Worm (Caenorhabditis elegans) whole organism, mixed stage, embryonic: Measurements from ENCODE around the gene mpst-2.

Experiments used
- M03D4.4 ChIP-seq: sonication (generic microtip); optimal IDR thresholded peaks from 2 replicates; lab custom pipeline; 2017; ENCODE audit warnings: mild to moderate bottlenecking, missing genetic modification characterization, missing compliant biosample characterization
- blmp-1 ChIP-seq: fragments of 150-350 bp; optimal IDR thresholded peaks from 2 replicates; lab custom pipeline; 2014; ENCODE audit warnings: missing biosample characterization, missing genetic modification characterization
- ceh-39 ChIP-seq: fragments of 150-350 bp; optimal IDR thresholded peaks from 2 replicates; lab custom pipeline; 2014; ENCODE audit warnings: missing biosample characterization, missing genetic modification characterization
- ceh-83 ChIP-seq: fragments of 200-800 bp; sonication (Bioruptor generic); optimal IDR thresholded peaks from 2 replicates; lab custom pipeline; 2018; ENCODE audit warnings: mild to moderate bottlenecking, missing genetic modification characterization, missing compliant biosample characterization
- ces-1 ChIP-seq: fragments of 150-350 bp; optimal IDR thresholded peaks from 2 replicates; lab custom pipeline; 2014; ENCODE audit warnings: missing biosample characterization, missing genetic modification reagents, missing genetic modification characterization
- cnd-1 ChIP-seq: fragments of 200-800 bp; sonication (Bioruptor generic); optimal IDR thresholded peaks from 2 replicates; lab custom pipeline; 2018; ENCODE audit warnings: mild to moderate bottlenecking, missing genetic modification characterization, missing compliant biosample characterization
- drap-1 ChIP-seq: fragments of 200-800 bp; sonication (Bioruptor generic); optimal IDR thresholded peaks from 3 replicates; lab custom pipeline; 2018; ENCODE audit warnings: mild to moderate bottlenecking, missing genetic modification characterization, missing compliant biosample characterization
- elt-1 ChIP-seq: sonication (generic microtip); optimal IDR thresholded peaks from 2 replicates; lab custom pipeline; 2017; ENCODE audit warnings: missing genetic modification characterization, mild to moderate bottlenecking, missing compliant biosample characterization, antibody characterized with exemption, moderate library complexity, borderline replicate concordance; ENCODE audit not compliant: insufficient read depth
- elt-3 ChIP-seq: fragments of 150-350 bp; optimal IDR thresholded peaks from 2 replicates; lab custom pipeline; 2014; ENCODE audit warnings: missing biosample characterization, missing genetic modification characterization
- flh-1 ChIP-seq: fragments of 200-800 bp; sonication (Bioruptor generic); optimal IDR thresholded peaks from 2 replicates; lab custom pipeline; 2018; ENCODE audit warnings: mild to moderate bottlenecking, missing genetic modification characterization, moderate library complexity, missing compliant biosample characterization
- ham-2 ChIP-seq: fragments of 200-800 bp; sonication (Bioruptor generic); optimal IDR thresholded peaks from 2 replicates; lab custom pipeline; 2018; ENCODE audit warnings: mild to moderate bottlenecking, missing genetic modification characterization, missing compliant biosample characterization
- hlh-1 ChIP-seq: fragments of 150-350 bp; optimal IDR thresholded peaks from 2 replicates; lab custom pipeline; 2014; ENCODE audit warnings: missing biosample characterization, missing genetic modification reagents, missing genetic modification characterization
- lin-13 ChIP-seq: fragments of 150-350 bp; optimal IDR thresholded peaks from 2 replicates; lab custom pipeline; 2014; ENCODE audit warnings: missing biosample characterization, missing genetic modification characterization
- lin-32 ChIP-seq: fragments of 200-800 bp; sonication (Bioruptor generic); optimal IDR thresholded peaks from 2 replicates; lab custom pipeline; 2018; ENCODE audit warnings: mild to moderate bottlenecking, missing genetic modification characterization, missing compliant biosample characterization
- lsy-2 ChIP-seq: fragments of 150-350 bp; optimal IDR thresholded peaks from 2 replicates; lab custom pipeline; 2014; ENCODE audit warnings: missing biosample characterization, missing genetic modification characterization
- mab-5 ChIP-seq: fragments of 150-350 bp; optimal IDR thresholded peaks from 2 replicates; lab custom pipeline; 2014; ENCODE audit warnings: missing biosample characterization, missing genetic modification characterization
- mep-1 ChIP-seq: fragments of 150-350 bp; optimal IDR thresholded peaks from 2 replicates; lab custom pipeline; 2017; ENCODE audit warnings: missing biosample characterization, missing genetic modification reagents, missing genetic modification characterization, inconsistent platforms
- mls-2 ChIP-seq: sonication (generic microtip); optimal IDR thresholded peaks from 2 replicates; lab custom pipeline; 2016; ENCODE audit warnings: mild to moderate bottlenecking, missing genetic modification characterization, moderate library complexity, missing compliant biosample characterization
- nhr-12 ChIP-seq: fragments of 150-350 bp; optimal IDR thresholded peaks from 2 replicates; lab custom pipeline; 2014; ENCODE audit warnings: missing biosample characterization, missing genetic modification characterization
- nhr-2 ChIP-seq: fragments of 150-350 bp; optimal IDR thresholded peaks from 2 replicates; lab custom pipeline; 2014; ENCODE audit warnings: missing biosample characterization, missing genetic modification characterization
- nhr-237 ChIP-seq: fragments of 150-350 bp; optimal IDR thresholded peaks from 2 replicates; lab custom pipeline; 2014; ENCODE audit warnings: missing biosample characterization, missing genetic modification characterization
- nhr-28 ChIP-seq: fragments of 150-350 bp; optimal IDR thresholded peaks from 2 replicates; lab custom pipeline; 2014; ENCODE audit warnings: missing biosample characterization, missing genetic modification characterization
- nhr-76 ChIP-seq: sonication (generic microtip); optimal IDR thresholded peaks from 2 replicates; lab custom pipeline; 2017; ENCODE audit warnings: missing biosample characterization, missing genetic modification characterization
- pha-4 ChIP-seq: fragments of 150-350 bp; optimal IDR thresholded peaks from 2 replicates; lab custom pipeline; 2018; ENCODE audit warnings: missing biosample characterization, missing genetic modification reagents, missing genetic modification characterization
- sem-2 ChIP-seq: fragments of 200-800 bp; sonication (Bioruptor generic); optimal IDR thresholded peaks from 2 replicates; lab custom pipeline; 2018; ENCODE audit warnings: mild to moderate bottlenecking, missing genetic modification characterization, missing compliant biosample characterization
- snpc-4 ChIP-seq: fragments of 150-350 bp; optimal IDR thresholded peaks from 2 replicates; lab custom pipeline; 2014; ENCODE audit warnings: missing biosample characterization, missing genetic modification characterization
- sptf-1 ChIP-seq: sonication (generic microtip); optimal IDR thresholded peaks from 2 replicates; lab custom pipeline; 2017; ENCODE audit warnings: mild to moderate bottlenecking, missing genetic modification characterization, moderate library complexity, missing compliant biosample characterization
- unc-120 ChIP-seq: sonication (generic microtip); optimal IDR thresholded peaks from 2 replicates; lab custom pipeline; 2017; ENCODE audit warnings: missing genetic modification characterization, missing compliant biosample characterization; ENCODE audit not compliant: poor library complexity, severe bottlenecking
- unc-39 ChIP-seq: fragments of 150-350 bp; optimal IDR thresholded peaks from 2 replicates; lab custom pipeline; 2014; ENCODE audit warnings: missing biosample characterization, missing genetic modification characterization
- unc-62 ChIP-seq: fragments of 150-350 bp; optimal IDR thresholded peaks from 2 replicates; lab custom pipeline; 2014; ENCODE audit warnings: missing biosample characterization, missing genetic modification reagents, missing genetic modification characterization
- zip-8 ChIP-seq: fragments of 150-350 bp; optimal IDR thresholded peaks from 2 replicates; lab custom pipeline; 2014; ENCODE audit warnings: missing biosample characterization, missing genetic modification characterization
- ztf-11 ChIP-seq: fragments of 150-350 bp; optimal IDR thresholded peaks from 2 replicates; lab custom pipeline; 2014; ENCODE audit warnings: missing biosample characterization, missing genetic modification characterization

Gene mpst-2

DNA sequence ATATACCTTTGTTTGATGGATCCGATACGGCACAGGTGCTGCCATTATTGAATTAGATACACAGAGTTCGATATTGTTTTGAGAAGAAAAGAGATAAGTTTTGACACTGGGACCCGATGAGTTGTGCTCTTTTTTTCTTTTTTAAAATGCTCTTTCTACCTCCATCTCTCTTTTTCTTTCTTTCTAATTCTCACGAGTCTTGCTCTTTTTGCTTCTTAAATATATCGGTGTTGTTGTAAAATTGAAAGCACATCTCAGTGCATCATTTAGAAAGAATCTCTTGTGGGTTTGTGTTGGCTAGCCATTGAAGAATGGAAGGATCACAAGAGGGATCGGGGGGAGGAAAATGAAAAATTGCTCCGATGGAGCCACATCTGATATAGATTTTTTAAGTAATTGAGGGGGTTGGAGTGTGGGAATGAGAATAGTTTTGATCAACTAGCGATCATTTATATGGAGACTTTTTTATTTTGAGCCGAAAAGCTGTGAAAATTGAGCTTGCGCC is 16.1 kb upstream of the mpst-2 start, which contains the start of gene H12D21.9:
Gene H12D21.9 (minus strand): TSS at position 148 of the 505 bp plus-strand sequence.
- no peak for TF ChIP-seq hlh-1 (tag; lab: Kevin White, UChicago)
- TF ChIP-seq ham-2 (GFP tag; lab: Kevin White, UChicago) = no peak
- peak; percentile 54 for TF ChIP-seq unc-120
- no peak for TF ChIP-seq ceh-83 (GFP tag; lab: Kevin White, UChicago)
- TF ChIP-seq blmp-1 (tag; lab: Kevin White, UChicago) = no peak
- TF ChIP-seq elt-3 (tag; lab: Kevin White, UChicago) = no peak

DNA sequence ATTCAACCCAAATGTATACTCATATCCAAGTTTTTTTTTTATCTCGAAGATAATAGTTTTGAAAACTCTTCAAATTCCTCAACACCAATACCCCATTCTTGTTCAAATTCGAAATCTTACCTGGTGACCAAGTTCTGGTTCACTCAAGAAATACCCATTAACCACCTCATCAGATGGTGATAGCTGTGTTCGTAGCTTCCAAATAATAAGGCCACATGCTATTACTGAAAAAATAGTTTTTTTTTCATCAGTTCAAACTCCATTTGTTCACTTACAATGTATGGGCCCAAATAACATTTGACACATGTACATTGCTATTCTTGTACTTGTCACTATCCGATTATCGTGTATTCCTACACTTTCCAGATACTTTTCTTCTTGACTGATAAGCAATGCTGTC is 14.2 kb upstream of the mpst-2 start:
- TF ChIP-seq snpc-4 (tag; lab: Kevin White, UChicago) = no peak
- TF ChIP-seq lsy-2 (tag; lab: Kevin White, UChicago) = no peak
- no peak for TF ChIP-seq unc-39
- no peak for TF ChIP-seq cnd-1
- no peak for TF ChIP-seq nhr-237
- TF ChIP-seq lin-13 (tag; lab: Kevin White, UChicago) = no peak
- TF ChIP-seq unc-120 = no peak
- TF ChIP-seq ztf-11 = no peak
- no peak for TF ChIP-seq sptf-1 (tag; lab: Kevin White, UChicago)
- no peak for TF ChIP-seq pha-4 (tag; lab: Kevin White, UChicago)

DNA sequence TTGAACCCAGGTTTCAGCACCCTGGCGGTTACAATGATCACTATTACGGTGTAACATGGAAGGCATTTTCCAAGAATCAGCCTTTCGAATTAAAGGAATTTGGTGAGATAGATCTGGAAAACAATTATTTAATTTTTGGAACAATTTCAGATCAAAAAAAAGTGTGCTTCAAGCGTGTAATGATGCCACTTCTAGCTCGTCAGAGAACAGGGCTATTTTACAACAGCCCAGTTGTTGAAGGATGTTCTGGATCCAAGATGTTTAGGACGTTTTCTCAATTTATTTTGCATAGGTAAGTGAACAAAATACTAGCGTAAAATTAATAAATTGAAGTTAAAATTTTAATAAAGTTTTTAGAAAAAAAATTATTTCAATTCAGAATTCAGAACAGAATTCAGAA is 7.7 kb upstream of the mpst-2 start:
- TF ChIP-seq sem-2 (GFP tag; lab: Kevin White, UChicago) = no peak
- no peak for TF ChIP-seq nhr-12 (tag; lab: Kevin White, UChicago)
- no peak for TF ChIP-seq nhr-2 (tag; lab: Kevin White, UChicago)
- TF ChIP-seq mab-5 (tag; lab: Kevin White, UChicago) = no peak
- no peak for TF ChIP-seq mls-2 (tag; lab: Kevin White, UChicago)
- TF ChIP-seq ceh-39 (tag; lab: Kevin White, UChicago) = no peak
- no peak for TF ChIP-seq hlh-1 (tag; lab: Kevin White, UChicago)
- TF ChIP-seq blmp-1 (tag; lab: Kevin White, UChicago) = no peak
- TF ChIP-seq elt-1 (tag; lab: Kevin White, UChicago) = no peak
- no peak for TF ChIP-seq nhr-28 (tag; lab: Kevin White, UChicago)
- TF ChIP-seq zip-8 = no peak
- no peak for TF ChIP-seq unc-120
- TF ChIP-seq lin-32 (GFP tag; lab: Kevin White, UChicago) = no peak
- no peak for TF ChIP-seq snpc-4 (tag; lab: Kevin White, UChicago)
- no peak for TF ChIP-seq M03D4.4 (tag; lab: Kevin White, UChicago)
- no peak for TF ChIP-seq lsy-2 (tag; lab: Kevin White, UChicago)
- no peak for TF ChIP-seq drap-1 (GFP tag; lab: Kevin White, UChicago)

DNA sequence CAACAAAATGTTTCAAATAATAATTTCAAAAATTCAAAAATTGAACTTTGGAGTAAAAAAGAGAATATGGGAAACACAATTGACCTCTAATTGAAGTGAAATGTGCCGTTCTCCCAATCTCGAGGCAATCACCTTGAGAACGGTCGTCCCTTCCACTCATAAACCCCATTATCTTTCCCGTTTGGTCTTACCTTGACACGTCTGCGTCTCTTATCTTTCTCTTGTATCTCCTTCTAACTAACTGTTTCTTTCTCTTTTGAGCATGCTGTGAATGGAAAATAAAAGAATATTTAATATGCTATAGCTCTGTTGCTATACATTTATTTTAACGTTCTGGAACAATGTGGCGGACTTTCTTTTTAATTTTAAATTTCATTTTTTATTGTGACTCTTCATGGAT is 6.3 kb upstream of the mpst-2 start, which contains the start of gene H12D21.10:
Gene H12D21.10 (plus strand): TSS at position 260 of the 400 bp plus-strand sequence.
- TF ChIP-seq nhr-2 (tag; lab: Kevin White, UChicago) = no peak
- no peak for TF ChIP-seq nhr-76 (tag; lab: Kevin White, UChicago)
- no peak for TF ChIP-seq unc-62 (GFP tag; lab: Kevin White, UChicago)
- TF ChIP-seq mep-1 = no peak
- TF ChIP-seq nhr-237 = no peak
- peak; percentile 22 for TF ChIP-seq elt-1 (tag; lab: Kevin White, UChicago)
- TF ChIP-seq sptf-1 (tag; lab: Kevin White, UChicago) = no peak
- no peak for TF ChIP-seq elt-3 (tag; lab: Kevin White, UChicago)
- TF ChIP-seq, all 35 proteins: peak for 1

ce11 chrV:14897731-14898130 is 4.5 kb upstream of the mpst-2 start, which contains the start of gene H12D21.6:
Gene H12D21.6, minus strand, starts transcription at chrV:14897831.
- TF ChIP-seq pha-4 (tag; lab: Kevin White, UChicago) (no peak), lin-32 (GFP tag; lab: Kevin White, UChicago) (no peak), mep-1 (no peak), elt-1 (tag; lab: Kevin White, UChicago) (no peak), lsy-2 (tag; lab: Kevin White, UChicago) (no peak), drap-1 (GFP tag; lab: Kevin White, UChicago) (no peak), ces-1 (GFP tag; lab: Kevin White, UChicago) (no peak), M03D4.4 (tag; lab: Kevin White, UChicago) (no peak), flh-1 (GFP tag; lab: Kevin White, UChicago) (no peak), nhr-12 (tag; lab: Kevin White, UChicago) (no peak), unc-39 (no peak), ztf-11 (no peak), nhr-28 (tag; lab: Kevin White, UChicago) (no peak)
- TF ChIP-seq, all 35 proteins: peak for 0
